Fruit fly (Drosophila melanogaster): Measurements from ENCODE around the gene RasGAP1.

Gene RasGAP1

DNA sequence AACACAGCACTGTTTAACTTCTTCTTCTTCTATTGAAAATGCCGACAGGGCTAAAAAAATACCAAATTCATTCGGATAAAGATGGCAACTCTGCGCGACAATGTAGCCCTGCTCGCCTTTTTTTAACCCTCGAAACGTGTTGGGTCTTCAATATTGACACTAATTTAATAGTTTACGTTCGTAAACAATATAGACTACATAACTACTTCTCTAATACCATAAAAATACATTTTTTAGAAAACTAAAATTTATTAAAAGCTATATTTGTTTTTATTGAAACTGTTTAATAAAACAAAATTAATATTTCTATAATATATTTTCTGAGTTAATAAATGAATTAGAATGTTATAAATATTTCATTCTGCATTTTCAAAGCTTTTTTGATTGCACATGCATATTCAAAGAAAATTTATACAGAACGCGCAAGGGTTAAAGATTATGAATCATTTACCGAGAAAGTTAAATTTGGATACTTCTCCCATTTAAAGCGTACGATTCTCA, 33.6 kb upstream of the RasGAP1 start, which contains the start of the genes Taf2 and CalpB (continued):
- TF ChIP-seq exex (tag; optimal IDR thresholded peaks at IDR 0.05) (no peak), CG32767 (GFP tag; IDR thresholded peaks at IDR 0.05) (peak; percentile 72), CG2889 (GFP tag; IDR thresholded peaks at IDR 0.05) (no peak), caup (GFP tag; optimal IDR thresholded peaks at IDR 0.05; ENCODE audit: severe bottlenecking) (peak; percentile 72), gcm (GFP tag; optimal IDR thresholded peaks at IDR 0.05) (no peak), al (GFP tag; IDR thresholded peaks at IDR 0.05) (peak; percentile 69), CG32532 (GFP tag; IDR thresholded peaks at IDR 0.05) (peak; percentile 87), CG1529 (GFP tag; optimal IDR thresholded peaks at IDR 0.05) (peak; percentile 34), CG4404 (GFP tag; IDR thresholded peaks at IDR 0.05) (peak; percentile 68), CG9932 (GFP tag; IDR thresholded peaks at IDR 0.05) (peak; percentile 88), Dref (GFP tag; IDR thresholded peaks at IDR 0.05) (no peak), Sox102F (GFP tag; optimal IDR thresholded peaks at IDR 0.05) (peak; percentile 88), p53 (GFP tag; optimal IDR thresholded peaks at IDR 0.05) (no peak), pan (optimal IDR thresholded peaks at IDR 0.05) (no peak), pan (GFP tag; optimal IDR thresholded peaks at IDR 0.05 in 1 of 2, IDR thresholded peaks at IDR 0.05 in 1 of 2) (peak in 1 of 2 experiments; percentile 77), CG16779 (GFP tag; IDR thresholded peaks at IDR 0.05) (0 out of 2 replicates have a peak, but pooled peaks have one; percentile 21), Stat92E (GFP tag; optimal IDR thresholded peaks at IDR 0.05) (peak in 1 of 3 experiments; percentile 79), CG12071 (GFP tag; optimal IDR thresholded peaks at IDR 0.05) (no peak), Kr (GFP tag; optimal IDR thresholded peaks at IDR 0.05) (no peak), gcm2 (GFP tag; optimal IDR thresholded peaks at IDR 0.05) (peak; percentile 15), CG2875 (GFP tag; optimal IDR thresholded peaks at IDR 0.05) (peak; percentile 73), Deaf1 (tag; optimal IDR thresholded peaks at IDR 0.05) (peak; percentile 82), Usf (GFP tag; optimal IDR thresholded peaks at IDR 0.05) (peak; percentile 59), bab2 (GFP tag; optimal IDR thresholded peaks at IDR 0.05) (peak; percentile 29), kay (GFP tag; optimal IDR thresholded peaks at IDR 0.05) (peak; percentile 96), shn (GFP tag; optimal IDR thresholded peaks at IDR 0.05) (peak; percentile 54), Hr51 (GFP tag; optimal IDR thresholded peaks at IDR 0.05) (peak; percentile 41 to 91), CG17385 (GFP tag; optimal IDR thresholded peaks at IDR 0.05) (peak; percentile 97), CG13424 (tag; optimal IDR thresholded peaks at IDR 0.05) (peak; percentile 90), CG3281 (GFP tag; optimal IDR thresholded peaks at IDR 0.05) (peak; percentile 89), Optix (GFP tag; IDR thresholded peaks at IDR 0.05) (0 out of 3 replicates have a peak, but pooled peaks have one; percentile 28), CG17912 (GFP tag; optimal IDR thresholded peaks at IDR 0.05) (no peak), Trl (optimal IDR thresholded peaks at IDR 0.05) (no peak), Trl (GFP tag; optimal IDR thresholded peaks at IDR 0.05) (no peak), lola (GFP tag; optimal IDR thresholded peaks at IDR 0.05) (peak in 1 of 3 experiments; percentile 89), CG15514 (GFP tag; optimal IDR thresholded peaks at IDR 0.05) (peak; percentile 74), CG34376 (GFP tag; optimal IDR thresholded peaks at IDR 0.05) (peak; percentile 36), CG15073 (GFP tag; optimal IDR thresholded peaks at IDR 0.05) (peak; percentile 16), lov (optimal IDR thresholded peaks at IDR 0.05) (no peak), lov (GFP tag; IDR thresholded peaks at IDR 0.05) (no peak), tap (tag; optimal IDR thresholded peaks at IDR 0.05) (peak; percentile 94), chn (GFP tag; optimal IDR thresholded peaks at IDR 0.05) (peak; percentile 58), sob (GFP tag; IDR thresholded peaks at IDR 0.05) (peak; percentile 60), Awh (GFP tag; IDR thresholded peaks at IDR 0.05) (peak; percentile 81), CG10565 (GFP tag; optimal IDR thresholded peaks at IDR 0.05) (no peak), NfI (GFP tag; optimal IDR thresholded peaks at IDR 0.05) (peak; percentile 73), CG7987 (GFP tag; optimal IDR thresholded peaks at IDR 0.05) (no peak), CG10267 (tag; optimal IDR thresholded peaks at IDR 0.05) (peak; percentile 89), ham (GFP tag; IDR thresholded peaks at IDR 0.05) (no peak), CG11398 (GFP tag; optimal IDR thresholded peaks at IDR 0.05) (peak; percentile 33), TFAM (GFP tag; optimal IDR thresholded peaks at IDR 0.05) (no peak)

Data from whole organism, embryonic.